Worm (Caenorhabditis elegans) whole organism, young adult: ENCODE results near the gene tre-4.

ENCODE experiments used
- C06A6.2 ChIP-seq: fragments of 200-800 bp; sonication (Bioruptor generic); conservative IDR thresholded peaks from 2 replicates; pipeline ENCODE4 v1.3.6; 2022; ENCODE audit warnings: missing genetic modification characterization, missing compliant biosample characterization
- K12H6.12 ChIP-seq: fragments of 200-800 bp; sonication (Bioruptor generic); optimal IDR thresholded peaks from 2 replicates; lab custom pipeline; 2018; ENCODE audit warnings: mild to moderate bottlenecking, missing genetic modification characterization, missing compliant biosample characterization
- Y53G8AR.9 ChIP-seq: fragments of 200-800 bp; sonication (Bioruptor generic); conservative IDR thresholded peaks from 2 replicates; pipeline ENCODE4 v1.3.6; 2022; ENCODE audit warnings: missing genetic modification reagents, missing genetic modification characterization, missing compliant biosample characterization
- Y79H2A.3 ChIP-seq: fragments of 200-800 bp; sonication (Bioruptor generic); conservative IDR thresholded peaks from 2 replicates; pipeline ENCODE4 v1.3.6; 2022; ENCODE audit warnings: missing genetic modification reagents, missing genetic modification characterization, missing compliant biosample characterization
- ama-1 ChIP-seq, 3 experiments: fragments of 150-350 bp in 1 of 3; sonication (generic microtip) in 2 of 3; optimal IDR thresholded peaks; 2 replicates each; lab custom pipeline; 2014 to 2018; ENCODE audit warnings: missing biosample characterization in 2 of 3, missing genetic modification characterization in 2 of 3, missing genetic modification reagents in 2 of 3
- aptf-2 ChIP-seq: fragments of 200-800 bp; sonication (Bioruptor generic); conservative IDR thresholded peaks from 2 replicates; pipeline ENCODE4 v1.3.6; 2022; ENCODE audit warnings: missing genetic modification reagents, missing genetic modification characterization, missing compliant biosample characterization
- attf-3 ChIP-seq: fragments of 200-800 bp; sonication (Bioruptor generic); conservative IDR thresholded peaks from 2 replicates; pipeline ENCODE4 v1.3.6; 2022; ENCODE audit warnings: missing genetic modification reagents, missing genetic modification characterization, missing compliant biosample characterization
- attf-5 ChIP-seq: fragments of 200-800 bp; sonication (Bioruptor generic); optimal IDR thresholded peaks from 2 replicates; lab custom pipeline; 2018; ENCODE audit warnings: mild to moderate bottlenecking, missing genetic modification characterization, missing compliant biosample characterization
- attf-6 ChIP-seq: fragments of 200-800 bp; sonication (Bioruptor generic); IDR thresholded peaks from 2 replicates; pipeline ENCODE4 v1.3.6; 2022; ENCODE audit warnings: missing genetic modification reagents, missing genetic modification characterization, missing compliant biosample characterization
- cebp-1 ChIP-seq, 2 experiments: fragments of 200-800 bp in 1 of 2; sonication (Bioruptor generic) in 1 of 2; sonication (generic microtip) in 1 of 2; IDR thresholded peaks in 1 of 2; optimal IDR thresholded peaks in 1 of 2; 2 replicates each; pipeline versions ENCODE4 v1.3.6 to Lab custom; 2017 to 2022; ENCODE audit warnings: missing compliant biosample characterization in 2 of 2, missing genetic modification characterization in 2 of 2, mild to moderate bottlenecking in 1 of 2, missing genetic modification reagents in 1 of 2, moderate library complexity in 1 of 2
- dox-1 ChIP-seq: fragments of 200-800 bp; sonication (Bioruptor generic); IDR thresholded peaks from 2 replicates; pipeline ENCODE4 v1.3.6; 2022; ENCODE audit warnings: missing genetic modification reagents, missing genetic modification characterization, missing compliant biosample characterization
- egrh-3 ChIP-seq: fragments of 200-800 bp; sonication (Bioruptor generic); IDR thresholded peaks from 2 replicates; pipeline ENCODE4 v1.3.6; 2022; ENCODE audit warnings: missing genetic modification reagents, missing genetic modification characterization, missing compliant biosample characterization
- fkh-3 ChIP-seq: sonication (generic microtip); optimal IDR thresholded peaks from 2 replicates; lab custom pipeline; 2016; ENCODE audit warnings: mild to moderate bottlenecking, missing genetic modification characterization, missing compliant biosample characterization
- hlh-12 ChIP-seq: sonication (generic microtip); optimal IDR thresholded peaks from 2 replicates; lab custom pipeline; 2016; ENCODE audit warnings: missing genetic modification characterization, missing compliant biosample characterization
- hmg-1.2 ChIP-seq: fragments of 200-800 bp; sonication (Bioruptor generic); IDR thresholded peaks from 2 replicates; pipeline ENCODE4 v1.3.6; 2022; ENCODE audit warnings: missing genetic modification reagents, missing genetic modification characterization, missing compliant biosample characterization
- lin-35 ChIP-seq, 3 experiments: fragments of 150-350 bp in 2 of 3; sonication (generic microtip) in 1 of 3; optimal IDR thresholded peaks; 2 replicates each; lab custom pipeline; 2014 to 2018; ENCODE audit warnings: missing biosample characterization in 3 of 3, missing genetic modification characterization in 3 of 3, missing genetic modification reagents in 3 of 3
- madf-10 ChIP-seq: sonication (generic microtip); optimal IDR thresholded peaks from 2 replicates; lab custom pipeline; 2016; ENCODE audit warnings: mild to moderate bottlenecking, missing genetic modification characterization, missing compliant biosample characterization
- madf-3 ChIP-seq: fragments of 200-800 bp; sonication (Bioruptor generic); IDR thresholded peaks from 2 replicates; pipeline ENCODE4 v1.3.6; 2022; ENCODE audit warnings: missing genetic modification reagents, missing genetic modification characterization, missing compliant biosample characterization
- mcd-1 ChIP-seq: fragments of 200-800 bp; sonication (Bioruptor generic); IDR thresholded peaks from 2 replicates; pipeline ENCODE4 v1.3.6; 2022; ENCODE audit warnings: missing genetic modification reagents, missing genetic modification characterization, missing compliant biosample characterization
- mel-28 ChIP-seq: sonication (generic microtip); optimal IDR thresholded peaks from 2 replicates; lab custom pipeline; 2016; ENCODE audit warnings: borderline replicate concordance, mild to moderate bottlenecking, missing genetic modification characterization, missing compliant biosample characterization
- nfya-1 ChIP-seq: sonication (generic microtip); optimal IDR thresholded peaks from 2 replicates; lab custom pipeline; 2017; ENCODE audit warnings: antibody characterized with exemption, missing compliant biosample characterization, missing genetic modification characterization, borderline replicate concordance; ENCODE audit not compliant: insufficient read depth
- nfya-2 ChIP-seq: fragments of 200-800 bp; sonication (Bioruptor generic); IDR thresholded peaks from 2 replicates; pipeline ENCODE4 v1.3.6; 2022; ENCODE audit warnings: missing genetic modification reagents, missing genetic modification characterization, missing compliant biosample characterization
- nhr-80 ChIP-seq: sonication (generic microtip); optimal IDR thresholded peaks from 2 replicates; lab custom pipeline; 2016; ENCODE audit warnings: missing genetic modification characterization, missing compliant biosample characterization
- pbrm-1 ChIP-seq: fragments of 200-800 bp; sonication (Bioruptor generic); IDR thresholded peaks from 2 replicates; pipeline ENCODE4 v1.3.6; 2022; ENCODE audit warnings: missing genetic modification reagents, missing genetic modification characterization, missing compliant biosample characterization
- snpc-1.1 ChIP-seq: sonication (generic microtip); optimal IDR thresholded peaks from 2 replicates; lab custom pipeline; 2017; ENCODE audit warnings: missing genetic modification characterization, mild to moderate bottlenecking, missing compliant biosample characterization, antibody characterized with exemption, moderate library complexity, missing genotype, missing genetic modification reagents; ENCODE audit not compliant: insufficient read depth
- snpc-1.3 ChIP-seq: sonication (generic microtip); optimal IDR thresholded peaks from 2 replicates; lab custom pipeline; 2017; ENCODE audit warnings: missing genetic modification characterization, mild to moderate bottlenecking, missing compliant biosample characterization, antibody characterized with exemption, moderate library complexity, missing genotype, missing genetic modification reagents; ENCODE audit not compliant: insufficient read depth
- snpc-3.4 ChIP-seq: sonication (generic microtip); optimal IDR thresholded peaks from 2 replicates; lab custom pipeline; 2017; ENCODE audit warnings: missing genetic modification characterization, mild to moderate bottlenecking, missing compliant biosample characterization, antibody characterized with exemption, moderate library complexity, missing genotype, missing genetic modification reagents
- snpc-4 ChIP-seq, 5 experiments: fragments of 150-350 bp in 1 of 5; sonication (generic microtip) in 4 of 5; optimal IDR thresholded peaks; 2 replicates each; lab custom pipeline; 2014 to 2018; ENCODE audit warnings: missing genetic modification characterization in 5 of 5, missing biosample characterization in 3 of 5, antibody characterized with exemption in 2 of 5, mild to moderate bottlenecking in 2 of 5, missing compliant biosample characterization in 2 of 5, missing genotype in 2 of 5, moderate library complexity in 2 of 5, missing genetic modification reagents in 1 of 5
- tbp1 ChIP-seq: fragments of 200-800 bp; sonication (Bioruptor generic); optimal IDR thresholded peaks from 2 replicates; lab custom pipeline; 2018; ENCODE audit warnings: mild to moderate bottlenecking, missing genetic modification characterization, missing compliant biosample characterization
- tbx-9 ChIP-seq: sonication (generic microtip); optimal IDR thresholded peaks from 2 replicates; lab custom pipeline; 2016; ENCODE audit warnings: borderline replicate concordance, missing genetic modification characterization, inconsistent platforms, missing compliant biosample characterization
- tlf-1 ChIP-seq: fragments of 200-800 bp; sonication (Bioruptor generic); optimal IDR thresholded peaks from 2 replicates; lab custom pipeline; 2018; ENCODE audit warnings: mild to moderate bottlenecking, missing genetic modification characterization, missing compliant biosample characterization
- unc-130 ChIP-seq: sonication (generic microtip); optimal IDR thresholded peaks from 2 replicates; lab custom pipeline; 2016; ENCODE audit warnings: missing genetic modification reagents, missing genetic modification characterization, missing compliant biosample characterization
- zfh-2 ChIP-seq: fragments of 200-800 bp; sonication (Bioruptor generic); conservative IDR thresholded peaks from 2 replicates; pipeline ENCODE4 v1.3.6; 2022; ENCODE audit warnings: missing genetic modification reagents, missing genetic modification characterization, missing compliant biosample characterization

tre-4 gene

DNA sequence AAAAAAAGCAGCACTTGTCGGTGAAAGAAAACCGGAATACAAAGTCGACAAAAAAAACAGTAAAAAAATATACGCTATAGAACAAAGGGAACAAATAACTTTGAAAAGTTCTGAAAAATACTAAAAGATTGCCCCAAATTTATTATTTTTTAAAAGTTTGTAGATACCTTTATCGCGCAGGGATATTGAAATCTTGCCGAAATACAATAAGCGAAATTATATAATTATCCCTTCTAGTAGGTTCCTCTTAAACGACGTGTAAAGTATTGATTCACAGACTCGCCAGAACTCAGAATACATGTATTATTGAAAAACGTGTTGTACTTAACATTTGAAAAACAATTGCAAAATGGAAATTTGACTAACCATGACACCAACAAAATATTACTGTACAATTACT is 42.4 kb downstream of the tre-4 start (continued):
- TF ChIP-seq attf-3 (GFP tag; lab: Robert Waterston, UW) (0 out of 2 replicates have a peak, but pooled peaks have one; percentile 26), unc-130 (GFP tag; lab: Kevin White, UChicago) (no peak), pbrm-1 (peak; percentile 66), nfya-2 (GFP tag; lab: Robert Waterston, UW) (no peak), attf-6 (GFP tag; lab: Robert Waterston, UW) (no peak), attf-5 (GFP tag; lab: Kevin White, UChicago) (no peak), tbp1 (peak; percentile 74), madf-3 (GFP tag; lab: Robert Waterston, UW) (no peak), tbx-9 (tag; lab: Kevin White, UChicago) (no peak), C06A6.2 (GFP tag; lab: Robert Waterston, UW) (peak; percentile 82), aptf-2 (no peak)
- TF ChIP-seq, all 124 proteins: peak for 42

DNA sequence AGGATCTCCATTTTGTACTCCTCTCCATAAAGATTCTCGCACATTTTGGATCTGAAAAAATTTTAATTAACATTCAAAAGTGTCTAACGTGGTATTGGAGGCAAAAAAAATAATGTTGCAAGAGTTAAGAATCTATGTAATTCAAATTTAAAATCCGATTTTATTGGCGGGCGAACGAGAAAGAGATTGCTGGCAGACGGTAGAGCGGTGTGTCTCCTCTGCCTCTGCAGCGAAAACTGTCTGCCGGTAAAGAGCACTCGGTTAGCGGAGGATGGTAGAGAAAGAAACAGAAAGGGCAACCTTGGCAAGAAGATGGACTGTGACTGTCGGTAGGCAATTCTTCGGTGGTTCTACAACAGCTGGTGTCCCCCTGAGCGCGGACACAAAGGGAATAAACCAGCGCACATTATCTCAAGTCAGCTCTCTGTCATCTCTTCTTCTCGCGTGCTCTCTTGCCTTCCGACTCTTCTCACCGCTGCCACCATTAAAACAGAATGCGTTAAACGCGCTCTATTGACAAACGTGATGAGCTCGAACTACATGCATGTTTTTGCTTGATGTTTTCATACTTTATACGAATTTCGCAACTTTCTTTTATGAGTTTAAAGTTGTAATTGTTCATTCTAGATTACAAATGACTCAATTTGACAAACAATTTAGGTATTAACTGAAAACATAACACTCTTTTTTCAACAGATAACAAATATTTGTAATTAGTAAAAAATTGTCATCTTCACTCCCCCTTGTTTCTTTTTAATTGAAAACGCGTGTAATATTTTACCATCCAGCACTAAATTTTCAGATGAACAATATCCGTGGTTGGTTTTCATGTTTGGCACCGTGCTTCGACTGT is 47.1 kb downstream of the tre-4 start, which contains the start of the genes cdk-4 and F18H3.1:
cdk-4 (minus strand) TSS at position 51 of the 853 bp plus-strand sequence.
F18H3.1 (plus strand) TSS at position 803 of the 853 bp plus-strand sequence.
- TF ChIP-seq mel-28 (tag; lab: Kevin White, UChicago) (no peak), Y79H2A.3 (no peak), nfya-1 (tag; lab: Kevin White, UChicago) (no peak), lin-35 (GFP tag; optimal IDR thresholded peaks at IDR 0.05; lab: Kevin White, UChicago) (no peak), cebp-1 (GFP tag; IDR thresholded peaks at IDR 0.05; lab: Robert Waterston, UW) (peak; percentile 61), cebp-1 (tag; optimal IDR thresholded peaks at IDR 0.05; lab: Kevin White, UChicago) (peak; percentile 91), tlf-1 (GFP tag; lab: Kevin White, UChicago) (no peak), dox-1 (GFP tag; lab: Robert Waterston, UW) (peak; percentile 67), snpc-3.4 (tag; lab: Kevin White, UChicago) (no peak), K12H6.12 (tag; lab: Kevin White, UChicago) (peak; percentile 40), snpc-4 (GFP tag; optimal IDR thresholded peaks at IDR 0.05; lab: Kevin White, UChicago) (no peak), snpc-4 (tag; optimal IDR thresholded peaks at IDR 0.05; lab: Kevin White, UChicago) (peak in 1 of 4 experiments; percentile 14), madf-10 (no peak), snpc-1.3 (tag; lab: Kevin White, UChicago) (no peak), fkh-3 (tag; lab: Kevin White, UChicago) (no peak), hmg-1.2 (GFP tag; lab: Robert Waterston, UW) (peak; percentile 53; the same call in 1 of the 2 replicates), mcd-1 (GFP tag; lab: Robert Waterston, UW) (peak; percentile 51), ama-1 (optimal IDR thresholded peaks at IDR 0.05; lab: Kevin White, UChicago) (no peak), ama-1 (GFP tag; optimal IDR thresholded peaks at IDR 0.05; lab: Kevin White, UChicago) (no peak), snpc-1.1 (tag; lab: Kevin White, UChicago) (no peak), zfh-2 (peak; percentile 95), Y53G8AR.9 (GFP tag; lab: Robert Waterston, UW) (no peak), nhr-80 (tag; lab: Kevin White, UChicago) (peak; percentile 55), hlh-12 (tag; lab: Kevin White, UChicago) (no peak), egrh-3 (GFP tag; lab: Robert Waterston, UW) (0 out of 2 replicates have a peak, but pooled peaks have one; percentile 16)
